Fruit fly (Drosophila melanogaster) whole organism, embryonic: ENCODE measurements around the gene CG42784.
A peak's percentile ranks its signal among the peaks of the same experiment; 100 is the strongest.

Source experiments
- Abd-B ChIP-seq: fragments of 200-800 bp; sonication (Bioruptor generic); optimal IDR thresholded peaks from 2 replicates; lab custom pipeline; 2018; ENCODE audit warnings: missing biosample characterization, mild to moderate bottlenecking, missing genetic modification characterization, moderate library complexity
- Aef1 ChIP-seq: fragments of 200-800 bp; sonication (Bioruptor generic); IDR thresholded peaks from 3 replicates; pipeline ENCODE4 v1.3.6; 2022; ENCODE audit warnings: missing biosample characterization, missing genetic modification characterization
- Antp ChIP-seq: fragments of 200-800 bp; sonication (Bioruptor generic); optimal IDR thresholded peaks from 3 replicates; lab custom pipeline; 2016; ENCODE audit warnings: missing biosample characterization, missing genetic modification characterization
- Atf-2 ChIP-seq: fragments of 200-800 bp; sonication (Bioruptor generic); optimal IDR thresholded peaks from 2 replicates; lab custom pipeline; 2016; ENCODE audit warnings: missing biosample characterization, missing genetic modification characterization
- Atf6 ChIP-seq: fragments of 200-800 bp; sonication (Bioruptor generic); IDR thresholded peaks from 2 replicates; pipeline ENCODE4 v1.3.6; 2022; ENCODE audit warnings: missing biosample characterization, missing genetic modification characterization
- CG10147 ChIP-seq: fragments of 200-800 bp; sonication (Bioruptor generic); optimal IDR thresholded peaks from 2 replicates; lab custom pipeline; 2019; ENCODE audit warnings: missing biosample characterization, mild to moderate bottlenecking, missing genetic modification characterization, moderate library complexity
- CG13296 ChIP-seq: fragments of 200-800 bp; sonication (Bioruptor generic); optimal IDR thresholded peaks from 3 replicates; lab custom pipeline; 2018; ENCODE audit warnings: missing biosample characterization, mild to moderate bottlenecking, missing genetic modification characterization
- CG14441 ChIP-seq: fragments of 200-800 bp; sonication (Bioruptor generic); IDR thresholded peaks from 2 replicates; pipeline ENCODE4 v1.3.6; 2022; ENCODE audit warnings: missing biosample characterization, missing genetic modification characterization
- CG15269 ChIP-seq: fragments of 200-800 bp; sonication (Bioruptor generic); optimal IDR thresholded peaks from 2 replicates; lab custom pipeline; 2018; ENCODE audit warnings: missing biosample characterization, mild to moderate bottlenecking, missing genetic modification characterization, moderate library complexity
- CG16779 ChIP-seq: fragments of 200-800 bp; sonication (Bioruptor generic); IDR thresholded peaks from 2 replicates; pipeline ENCODE4 v1.3.6; 2022; ENCODE audit warnings: missing biosample characterization, missing genetic modification characterization
- CG17186 ChIP-seq: fragments of 200-800 bp; sonication (Bioruptor generic); optimal IDR thresholded peaks from 3 replicates; lab custom pipeline; 2017; ENCODE audit warnings: missing biosample characterization, missing genetic modification reagents, missing genetic modification characterization
- CG1832 ChIP-seq: fragments of 200-800 bp; sonication (Bioruptor generic); optimal IDR thresholded peaks from 2 replicates; lab custom pipeline; 2017; ENCODE audit warnings: missing biosample characterization, mild to moderate bottlenecking, missing genetic modification characterization, inconsistent platforms
- CG18619 ChIP-seq: fragments of 200-800 bp; sonication (Bioruptor generic); optimal IDR thresholded peaks from 3 replicates; lab custom pipeline; 2017; ENCODE audit warnings: missing biosample characterization, mild to moderate bottlenecking, missing genetic modification characterization
- CG18764 ChIP-seq: fragments of 200-800 bp; sonication (Bioruptor generic); optimal IDR thresholded peaks from 3 replicates; lab custom pipeline; 2016; ENCODE audit warnings: missing biosample characterization, missing genetic modification characterization
- CG2116 ChIP-seq: fragments of 200-800 bp; sonication (Bioruptor generic); optimal IDR thresholded peaks from 3 replicates; lab custom pipeline; 2018; ENCODE audit warnings: missing biosample characterization, mild to moderate bottlenecking, missing genetic modification characterization
- CG30403 ChIP-seq: fragments of 200-800 bp; sonication (Bioruptor generic); optimal IDR thresholded peaks from 3 replicates; lab custom pipeline; 2016; ENCODE audit warnings: missing biosample characterization, missing genetic modification characterization
- CG31365 ChIP-seq: fragments of 200-800 bp; sonication (Bioruptor generic); optimal IDR thresholded peaks from 2 replicates; lab custom pipeline; 2018; ENCODE audit warnings: missing biosample characterization, mild to moderate bottlenecking, missing genetic modification characterization
- CG4730 ChIP-seq: fragments of 200-800 bp; sonication (Bioruptor generic); IDR thresholded peaks from 2 replicates; pipeline ENCODE4 v1.3.6; 2022; ENCODE audit warnings: missing biosample characterization, missing genetic modification characterization
- CG7372 ChIP-seq: fragments of 200-800 bp; sonication (Bioruptor generic); IDR thresholded peaks from 2 replicates; pipeline ENCODE4 v1.3.6; 2022; ENCODE audit warnings: missing biosample characterization, missing genetic modification characterization
- CG8290 ChIP-seq, 3 experiments: fragments of 200-800 bp; sonication (Bioruptor generic); optimal IDR thresholded peaks; 2 replicates each; lab custom pipeline; 2016 to 2019; ENCODE audit warnings: missing biosample characterization in 3 of 3, missing genetic modification characterization in 3 of 3, mild to moderate bottlenecking in 2 of 3, moderate library complexity in 1 of 3
- CG8944 ChIP-seq: fragments of 200-800 bp; sonication (Bioruptor generic); optimal IDR thresholded peaks from 3 replicates; lab custom pipeline; 2016; ENCODE audit warnings: missing biosample characterization, missing genetic modification characterization
- CG9437 ChIP-seq: fragments of 200-800 bp; sonication (Bioruptor generic); optimal IDR thresholded peaks from 2 replicates; lab custom pipeline; 2018; ENCODE audit warnings: missing biosample characterization, mild to moderate bottlenecking, missing genetic modification characterization
- CTCF ChIP-seq: fragments of 200-800 bp; sonication (Bioruptor generic); optimal IDR thresholded peaks from 2 replicates; lab custom pipeline; 2017; ENCODE audit warnings: missing biosample characterization, mild to moderate bottlenecking, missing genetic modification characterization, moderate library complexity
- CoRest ChIP-seq: fragments of 200-800 bp; sonication (Bioruptor generic); optimal IDR thresholded peaks from 3 replicates; lab custom pipeline; 2018; ENCODE audit warnings: missing biosample characterization, mild to moderate bottlenecking, missing genetic modification characterization, moderate library complexity
- Doc3 ChIP-seq: fragments of 200-800 bp; sonication (Bioruptor generic); IDR thresholded peaks from 3 replicates; pipeline ENCODE4 v1.3.6; 2022; ENCODE audit warnings: missing biosample characterization, missing genetic modification characterization; ENCODE audit not compliant: partially characterized antibody
- Ets65A ChIP-seq: fragments of 200-800 bp; sonication (Bioruptor generic); peaks from one replicate; lab custom pipeline; 2016; ENCODE audit warnings: missing biosample characterization, missing genetic modification characterization
- H15 ChIP-seq: fragments of 200-800 bp; sonication (Bioruptor generic); IDR thresholded peaks from 3 replicates; pipeline ENCODE4 v1.3.6; 2022; ENCODE audit warnings: missing biosample characterization, missing genetic modification characterization
- HLH4C ChIP-seq: fragments of 200-800 bp; sonication (Bioruptor generic); IDR thresholded peaks from 3 replicates; pipeline ENCODE4 v1.3.6; 2022; ENCODE audit warnings: missing biosample characterization, missing genetic modification characterization; ENCODE audit not compliant: partially characterized antibody
- Hmr ChIP-seq: fragments of 200-800 bp; sonication (Bioruptor generic); optimal IDR thresholded peaks from 3 replicates; lab custom pipeline; 2017; ENCODE audit warnings: mild to moderate bottlenecking, missing biosample characterization, missing genetic modification reagents, missing genetic modification characterization
- Hmx ChIP-seq: fragments of 200-800 bp; sonication (Bioruptor generic); optimal IDR thresholded peaks from 2 replicates; lab custom pipeline; 2016; ENCODE audit warnings: missing biosample characterization, missing genetic modification characterization
- Hr39 ChIP-seq: fragments of >200 bp; optimal IDR thresholded peaks from 2 replicates; lab custom pipeline; 2017
- Jarid2 ChIP-seq: fragments of 200-800 bp; sonication (Bioruptor generic); optimal IDR thresholded peaks from 3 replicates; lab custom pipeline; 2017; ENCODE audit warnings: mild to moderate bottlenecking, missing biosample characterization, missing genetic modification reagents, missing genetic modification characterization
- Lim3 ChIP-seq: fragments of 200-800 bp; sonication (Bioruptor generic); IDR thresholded peaks from 2 replicates; pipeline ENCODE4 v1.3.6; 2022; ENCODE audit warnings: missing biosample characterization, missing genetic modification characterization
- Mes4 ChIP-seq: fragments of 200-800 bp; sonication (Bioruptor generic); optimal IDR thresholded peaks from 2 replicates; lab custom pipeline; 2016; ENCODE audit warnings: missing biosample characterization, missing genetic modification characterization
- Stat92E ChIP-seq, 3 experiments: fragments of >200 bp in 2 of 3; fragments of 200-800 bp in 1 of 3; sonication (Bioruptor generic) in 1 of 3; optimal IDR thresholded peaks; 2 replicates each; lab custom pipeline; 2017 to 2019; ENCODE audit warnings: missing biosample characterization in 3 of 3, missing genetic modification characterization in 3 of 3, mild to moderate bottlenecking in 1 of 3, moderate library complexity in 1 of 3
- Xbp1 ChIP-seq: fragments of 200-800 bp; sonication (Bioruptor generic); optimal IDR thresholded peaks from 3 replicates; lab custom pipeline; 2016; ENCODE audit warnings: missing biosample characterization, mild to moderate bottlenecking, missing genetic modification characterization
- bsh ChIP-seq, 2 experiments: fragments of 200-800 bp; sonication (Bioruptor generic); optimal IDR thresholded peaks; 2 replicates each; lab custom pipeline; 2017 to 2018; ENCODE audit warnings: mild to moderate bottlenecking in 2 of 2, missing biosample characterization in 2 of 2, missing genetic modification characterization in 2 of 2, moderate library complexity in 1 of 2
- chinmo ChIP-seq: fragments of 200-800 bp; sonication (Bioruptor generic); IDR thresholded peaks from 4 replicates; pipeline ENCODE4 v1.3.6; 2022; ENCODE audit warnings: missing biosample characterization, missing genetic modification characterization; ENCODE audit not compliant: partially characterized antibody
- crp ChIP-seq, 2 experiments: fragments of 200-800 bp; sonication (Bioruptor generic); optimal IDR thresholded peaks; 2 replicates in 1 of 2; 3 replicates in 1 of 2; lab custom pipeline; 2017; ENCODE audit warnings: missing biosample characterization in 2 of 2, missing genetic modification characterization in 2 of 2, mild to moderate bottlenecking in 1 of 2, moderate library complexity in 1 of 2
- h ChIP-seq: fragments of >200 bp; optimal IDR thresholded peaks from 2 replicates; lab custom pipeline; 2017
- insv ChIP-seq, 2 experiments: fragments of 200-800 bp; sonication (Bioruptor generic); optimal IDR thresholded peaks; 3 replicates each; lab custom pipeline; 2016 to 2018; ENCODE audit warnings: missing biosample characterization in 2 of 2, missing genetic modification characterization in 2 of 2
- lbe ChIP-seq: fragments of 200-800 bp; sonication (Bioruptor generic); optimal IDR thresholded peaks from 2 replicates; lab custom pipeline; 2016; ENCODE audit warnings: missing biosample characterization, mild to moderate bottlenecking, missing genetic modification characterization
- peb ChIP-seq: fragments of 200-800 bp; sonication (Bioruptor generic); IDR thresholded peaks from 2 replicates; pipeline ENCODE4 v1.3.6; 2022; ENCODE audit warnings: missing biosample characterization, missing genetic modification characterization
- ranshi ChIP-seq: fragments of 200-800 bp; sonication (Bioruptor generic); IDR thresholded peaks from 2 replicates; pipeline ENCODE4 v1.3.6; 2022; ENCODE audit warnings: missing biosample characterization, missing genetic modification characterization
- row ChIP-seq: fragments of 200-800 bp; sonication (Bioruptor generic); IDR thresholded peaks from 3 replicates; pipeline ENCODE4 v1.3.6; 2022; ENCODE audit warnings: missing biosample characterization, missing genetic modification characterization
- so ChIP-seq: fragments of 200-800 bp; sonication (Bioruptor generic); IDR thresholded peaks from 3 replicates; pipeline ENCODE4 v1.3.6; 2022; ENCODE audit warnings: missing biosample characterization, missing genetic modification characterization
- tna ChIP-seq: fragments of 200-800 bp; sonication (Bioruptor generic); IDR thresholded peaks from 2 replicates; pipeline ENCODE4 v1.3.6; 2022; ENCODE audit warnings: missing biosample characterization, missing genetic modification characterization; ENCODE audit not compliant: partially characterized antibody
- wor ChIP-seq: fragments of 200-800 bp; sonication (Bioruptor generic); IDR thresholded peaks from 2 replicates; pipeline ENCODE4 v1.3.6; 2022; ENCODE audit warnings: missing biosample characterization, missing genetic modification characterization

CG42784 gene

DNA sequence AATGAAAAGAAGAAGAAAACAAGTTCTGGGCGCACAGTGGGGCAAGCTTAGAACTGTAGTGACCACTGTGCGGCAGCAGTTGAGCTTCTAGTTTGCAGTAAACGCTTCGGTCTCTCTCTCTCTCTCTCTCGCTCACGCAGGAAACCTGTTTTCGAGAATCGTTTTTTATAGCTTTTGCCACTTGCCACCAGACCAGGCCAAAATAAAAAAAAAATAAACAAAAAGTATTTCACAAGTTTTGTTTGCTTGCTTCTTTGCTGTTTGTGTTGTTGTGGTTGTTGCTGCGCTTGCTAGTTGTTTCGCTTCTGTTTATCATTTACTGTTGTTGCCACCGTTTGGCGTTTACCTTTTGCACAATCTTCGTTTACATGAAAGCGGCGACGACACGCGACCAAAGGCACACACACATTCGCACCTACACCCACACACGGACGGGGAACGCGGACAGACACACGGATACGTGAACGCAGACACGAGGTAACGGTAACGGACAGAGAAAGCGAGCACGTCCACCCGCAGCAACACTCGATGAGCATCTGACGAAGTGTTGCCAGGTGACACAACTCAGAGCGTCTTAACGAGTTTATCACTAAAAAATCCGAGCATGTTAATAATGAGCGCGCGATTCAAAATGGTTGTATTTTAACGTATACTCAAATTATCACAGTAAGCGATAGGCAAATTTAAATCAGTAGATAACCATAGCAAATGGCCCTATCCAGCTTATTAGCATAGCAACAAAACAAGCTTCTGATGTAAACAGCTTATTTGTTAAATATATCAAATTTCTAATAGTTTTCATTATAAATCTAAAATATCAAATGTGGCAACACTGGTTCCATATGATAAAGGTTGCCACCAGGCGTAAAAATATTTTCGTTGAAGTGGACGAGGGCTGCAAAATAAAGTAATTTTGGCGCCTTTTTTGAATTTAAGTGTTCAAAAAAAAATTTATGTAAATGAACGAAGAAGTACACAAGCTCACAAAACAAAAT, 133.9 kb downstream of the CG42784 start, which contains the start of gene B4 (continued):
- TF ChIP-seq CG17186 (GFP tag; lab: Kevin White, UChicago): no peak
- peak; percentile 59 for TF ChIP-seq CG13296
- no peak for TF ChIP-seq Hr39
- TF ChIP-seq Hmx (GFP tag; lab: Kevin White, UChicago): no peak
- no peak; the same call in 2 of the 3 replicates for TF ChIP-seq Aef1 (GFP tag; lab: Robert Waterston, UW)
- TF ChIP-seq Stat92E (GFP tag; optimal IDR thresholded peaks at IDR 0.05; lab: Kevin White, UChicago): peak in 1 of 3 experiments; percentile 28
- peak; percentile 65 for TF ChIP-seq Hmr (GFP tag; lab: Kevin White, UChicago)
- peak; percentile 9 for TF ChIP-seq CG15269
- peak; percentile 80; the same call in 2 of the 3 replicates for TF ChIP-seq so (GFP tag; lab: Robert Waterston, UW)
- TF ChIP-seq Jarid2 (GFP tag; lab: Kevin White, UChicago): peak; percentile 96
- TF ChIP-seq CG7372 (GFP tag; lab: Robert Waterston, UW): no peak
- no peak; the same call in 2 of the 3 replicates for TF ChIP-seq row (GFP tag; lab: Robert Waterston, UW)
- TF ChIP-seq CG18764 (GFP tag; lab: Kevin White, UChicago): no peak
- no peak for TF ChIP-seq CG1832 (GFP tag; lab: Kevin White, UChicago)
- TF ChIP-seq chinmo (GFP tag; lab: Robert Waterston, UW): peak; percentile 81; the same call in 2 of the 4 replicates
- no peak for TF ChIP-seq CG4730 (GFP tag; lab: Robert Waterston, UW)
- TF ChIP-seq Antp: peak; percentile 35
- TF ChIP-seq CG2116 (GFP tag; lab: Kevin White, UChicago): peak; percentile 55
- no peak for TF ChIP-seq Atf-2
- peak in 1 of 2 experiments; percentile 72 for TF ChIP-seq crp (GFP tag; optimal IDR thresholded peaks at IDR 0.05; lab: Kevin White, UChicago)
- TF ChIP-seq Ets65A (GFP tag; lab: Kevin White, UChicago): peak; percentile 24
- no peak for TF ChIP-seq CG10147 (GFP tag; lab: Kevin White, UChicago)
- TF ChIP-seq peb (GFP tag; lab: Robert Waterston, UW): no peak
- no peak for TF ChIP-seq wor (GFP tag; lab: Robert Waterston, UW)
- no peak; the same call in 2 of the 3 replicates for TF ChIP-seq H15 (GFP tag; lab: Robert Waterston, UW)
- TF ChIP-seq CG18619 (GFP tag; lab: Kevin White, UChicago): no peak
- no peak for TF ChIP-seq CG8944 (GFP tag; lab: Kevin White, UChicago)
- TF ChIP-seq insv (GFP tag; optimal IDR thresholded peaks at IDR 0.05; lab: Kevin White, UChicago): no peak
- peak; percentile 5 for TF ChIP-seq CG31365
- TF ChIP-seq CG14441: no peak
- no peak for TF ChIP-seq h (lab: Kevin White, UChicago)
- TF ChIP-seq CG8290 (GFP tag; optimal IDR thresholded peaks at IDR 0.05; lab: Kevin White, UChicago): no peak
- TF ChIP-seq CG8290 (tag; optimal IDR thresholded peaks at IDR 0.05; lab: Kevin White, UChicago): peak in 1 of 2 experiments; percentile 87
- TF ChIP-seq ranshi (GFP tag; lab: Robert Waterston, UW): 0 out of 2 replicates have a peak, but pooled peaks have one; percentile 3
- TF ChIP-seq bsh (GFP tag; optimal IDR thresholded peaks at IDR 0.05; lab: Kevin White, UChicago): peak; percentile 1 to 70
- no peak for TF ChIP-seq CG30403 (GFP tag; lab: Kevin White, UChicago)
- TF ChIP-seq CG9437 (GFP tag; lab: Kevin White, UChicago): no peak
- no peak for TF ChIP-seq HLH4C (GFP tag; lab: Robert Waterston, UW)
- no peak for TF ChIP-seq Doc3 (GFP tag; lab: Robert Waterston, UW)
- no peak for TF ChIP-seq Mes4 (GFP tag; lab: Kevin White, UChicago)
- no peak for TF ChIP-seq CTCF (GFP tag; lab: Kevin White, UChicago)
- TF ChIP-seq Xbp1 (GFP tag; lab: Kevin White, UChicago): no peak
- no peak for TF ChIP-seq CoRest (tag; lab: Kevin White, UChicago)
- TF ChIP-seq tna (GFP tag; lab: Robert Waterston, UW): peak; percentile 38; the same call in 1 of the 2 replicates
- no peak for TF ChIP-seq Atf6 (GFP tag; lab: Robert Waterston, UW)
- no peak for TF ChIP-seq Lim3 (GFP tag; lab: Robert Waterston, UW)
- TF ChIP-seq Abd-B (GFP tag; lab: Kevin White, UChicago): no peak
- TF ChIP-seq lbe (GFP tag; lab: Kevin White, UChicago): peak; percentile 45
- TF ChIP-seq CG16779 (GFP tag; lab: Robert Waterston, UW): peak; percentile 81; the same call in 1 of the 2 replicates
